Worm (Caenorhabditis elegans) whole organism, late embryonic: ENCODE data around the gene Y57G11C.41.
A peak's percentile ranks its signal among the peaks of the same experiment; 100 is the strongest.

ENCODE experiments used
- C08G9.2 ChIP-seq: sonication (generic microtip); optimal IDR thresholded peaks from 2 replicates; lab custom pipeline; 2016; ENCODE audit warnings: mild to moderate bottlenecking, missing genetic modification characterization, moderate library complexity, missing compliant biosample characterization
- C38D4.7 ChIP-seq: fragments of 200-800 bp; sonication (Bioruptor generic); optimal IDR thresholded peaks from 2 replicates; lab custom pipeline; 2018; ENCODE audit warnings: mild to moderate bottlenecking, missing genetic modification characterization, moderate library complexity, missing compliant biosample characterization
- Y22D7AL.16 ChIP-seq: sonication (generic microtip); optimal IDR thresholded peaks from 2 replicates; lab custom pipeline; 2016; ENCODE audit warnings: missing genetic modification characterization, missing compliant biosample characterization
- ceh-45 ChIP-seq: fragments of 200-800 bp; sonication (Bioruptor generic); IDR thresholded peaks from 2 replicates; pipeline ENCODE4 v1.3.6; 2022; ENCODE audit warnings: missing genetic modification reagents, missing genetic modification characterization, missing compliant biosample characterization
- fax-1 ChIP-seq: sonication (generic microtip); optimal IDR thresholded peaks from 2 replicates; lab custom pipeline; 2016; ENCODE audit warnings: missing genotype, missing genetic modification characterization, missing compliant biosample characterization
- fkh-6 ChIP-seq: sonication (generic microtip); optimal IDR thresholded peaks from 2 replicates; lab custom pipeline; 2016; ENCODE audit warnings: missing genetic modification characterization, missing compliant biosample characterization
- hlh-15 ChIP-seq: sonication (generic microtip); optimal IDR thresholded peaks from 2 replicates; lab custom pipeline; 2016; ENCODE audit warnings: missing genetic modification characterization, missing compliant biosample characterization
- nfya-1 ChIP-seq: sonication (generic microtip); optimal IDR thresholded peaks from 2 replicates; lab custom pipeline; 2017; ENCODE audit warnings: missing genetic modification characterization, mild to moderate bottlenecking, missing compliant biosample characterization, antibody characterized with exemption, moderate library complexity
- pag-3 ChIP-seq: sonication (generic microtip); optimal IDR thresholded peaks from 2 replicates; lab custom pipeline; 2016; ENCODE audit warnings: missing compliant biosample characterization, missing genetic modification characterization, borderline replicate concordance
- pha-2 ChIP-seq: sonication (generic microtip); optimal IDR thresholded peaks from 2 replicates; lab custom pipeline; 2017; ENCODE audit warnings: mild to moderate bottlenecking, missing genetic modification characterization, missing compliant biosample characterization
- ref-2 ChIP-seq: sonication (generic microtip); optimal IDR thresholded peaks from 2 replicates; lab custom pipeline; 2016; ENCODE audit warnings: missing genetic modification characterization, missing compliant biosample characterization
- rnt-1 ChIP-seq: sonication (generic microtip); optimal IDR thresholded peaks from 2 replicates; lab custom pipeline; 2016; ENCODE audit warnings: missing genetic modification characterization, missing compliant biosample characterization
- sox-4 ChIP-seq: sonication (generic microtip); optimal IDR thresholded peaks from 2 replicates; lab custom pipeline; 2017; ENCODE audit warnings: mild to moderate bottlenecking, missing genetic modification characterization, inconsistent platforms, missing compliant biosample characterization
- tbx-2 ChIP-seq: sonication (generic microtip); optimal IDR thresholded peaks from 2 replicates; lab custom pipeline; 2016; ENCODE audit warnings: missing genetic modification characterization, missing compliant biosample characterization
- tbx-7 ChIP-seq: sonication (generic microtip); optimal IDR thresholded peaks from 2 replicates; lab custom pipeline; 2016; ENCODE audit warnings: missing genotype, missing genetic modification characterization, missing compliant biosample characterization
- ttx-3 ChIP-seq: sonication (generic microtip); optimal IDR thresholded peaks from 2 replicates; lab custom pipeline; 2016; ENCODE audit warnings: missing genetic modification reagents, missing genetic modification characterization, missing compliant biosample characterization

The Y57G11C.41 gene

DNA sequence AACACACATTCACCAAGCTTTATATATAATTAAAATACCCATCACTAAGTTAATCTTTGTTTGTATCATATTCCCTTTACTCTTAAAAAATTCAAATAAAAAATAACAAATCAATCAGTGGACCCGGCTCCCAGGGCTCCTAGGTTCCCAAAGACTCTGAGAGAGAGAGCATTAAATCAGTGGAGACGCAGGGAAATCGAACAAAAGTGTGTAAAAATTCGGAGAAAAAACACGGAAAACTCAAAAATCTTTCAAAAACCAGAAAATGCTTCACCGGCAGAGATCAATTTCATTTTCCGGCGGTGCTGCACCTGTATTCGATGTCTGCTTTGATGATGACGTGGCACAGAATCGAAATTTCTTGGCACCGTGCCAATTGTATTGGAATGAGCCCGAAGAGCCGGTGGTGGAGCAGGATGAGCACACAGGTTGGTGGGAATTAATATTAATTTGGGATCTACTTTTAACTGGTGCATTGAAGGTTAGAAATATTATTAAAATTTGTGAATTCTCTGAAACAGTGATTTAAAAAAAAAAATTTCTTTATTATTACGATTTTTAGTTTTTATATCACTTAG is 48.1 kb downstream of the Y57G11C.41 start, which contains the start of gene anoh-2:
TSS of gene anoh-2 (plus strand) at position 255 of the 578 bp plus-strand sequence.
- TF ChIP-seq Y22D7AL.16 (tag; lab: Kevin White, UChicago): no peak
- no peak for TF ChIP-seq pha-2
- no peak for TF ChIP-seq ref-2 (tag; lab: Kevin White, UChicago)
- no peak for TF ChIP-seq sox-4 (tag; lab: Kevin White, UChicago)
- no peak for TF ChIP-seq fax-1
- no peak for TF ChIP-seq ttx-3
- no peak for TF ChIP-seq tbx-2 (tag; lab: Kevin White, UChicago)
- no peak for TF ChIP-seq hlh-15 (tag; lab: Kevin White, UChicago)

DNA sequence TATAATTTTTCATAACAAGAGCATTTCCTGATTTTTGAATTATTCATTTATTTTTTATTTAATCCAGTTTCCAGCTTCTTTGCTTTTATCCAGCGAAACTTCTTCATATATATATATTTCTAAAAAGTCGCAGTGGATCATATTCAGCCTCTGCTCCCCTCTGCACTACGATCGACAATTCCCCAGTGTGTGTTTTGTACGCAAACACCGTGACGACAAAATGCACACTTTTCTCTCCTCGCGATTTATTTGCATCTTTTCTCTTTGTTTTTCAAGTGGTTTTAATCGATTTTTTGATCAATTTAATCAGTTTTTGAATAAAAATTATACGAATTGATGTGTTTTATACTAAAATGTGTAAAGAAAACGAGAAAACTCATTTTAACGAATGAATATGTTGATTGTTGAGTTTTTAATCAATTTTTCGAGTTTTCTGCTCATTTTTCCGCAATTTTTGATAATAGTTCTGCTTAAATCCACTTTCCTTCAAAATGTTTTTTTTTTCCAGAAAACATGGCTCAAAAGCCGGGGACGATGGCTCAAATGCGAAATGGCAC is 49.6 kb downstream of the Y57G11C.41 start, which contains the start of gene Y57G11C.33:
TSS of gene Y57G11C.33 (plus strand) at position 507 of the 557 bp plus-strand sequence.
- TF ChIP-seq pag-3 (no peak), C08G9.2 (tag; lab: Kevin White, UChicago) (no peak), C38D4.7 (no peak), fkh-6 (tag; lab: Kevin White, UChicago) (no peak), nfya-1 (peak; percentile 35), tbx-2 (tag; lab: Kevin White, UChicago) (no peak), tbx-7 (no peak), ceh-45 (GFP tag; lab: Robert Waterston, UW) (no peak), rnt-1 (tag; lab: Kevin White, UChicago) (no peak)
